Fruit fly (Drosophila melanogaster) whole organism, adult: ENCODE results near the gene mys.

ENCODE experiments used
- CG11617 ChIP-seq: fragments of 200-800 bp; sonication (Bioruptor generic); optimal IDR thresholded peaks from 2 replicates; lab custom pipeline; 2017; ENCODE audit warnings: mild to moderate bottlenecking, missing biosample characterization, missing genetic modification reagents, missing genetic modification characterization
- CG14711 ChIP-seq: fragments of 200-800 bp; sonication (Bioruptor generic); optimal IDR thresholded peaks from 2 replicates; lab custom pipeline; 2018; ENCODE audit warnings: missing biosample characterization, mild to moderate bottlenecking, missing genetic modification characterization, moderate library complexity
- CG33017 ChIP-seq: fragments of 200-800 bp; sonication (Bioruptor generic); optimal IDR thresholded peaks from 2 replicates; lab custom pipeline; 2018; ENCODE audit warnings: missing biosample characterization, mild to moderate bottlenecking, missing genetic modification characterization, moderate library complexity
- CG5204 ChIP-seq: fragments of 200-800 bp; sonication (Bioruptor generic); optimal IDR thresholded peaks from 2 replicates; lab custom pipeline; 2016; ENCODE audit warnings: missing biosample characterization, missing genetic modification characterization
- CG7045 ChIP-seq: fragments of 200-800 bp; sonication (Bioruptor generic); optimal IDR thresholded peaks from 2 replicates; lab custom pipeline; 2017; ENCODE audit warnings: missing biosample characterization, mild to moderate bottlenecking, missing genetic modification characterization
- CG7101 ChIP-seq: fragments of 200-800 bp; sonication (Bioruptor generic); optimal IDR thresholded peaks from 2 replicates; lab custom pipeline; 2018; ENCODE audit warnings: missing biosample characterization, mild to moderate bottlenecking, missing genetic modification characterization, moderate library complexity
- Clk ChIP-seq: fragments of 200-800 bp; sonication (Bioruptor generic); optimal IDR thresholded peaks from 2 replicates; lab custom pipeline; 2017; ENCODE audit warnings: missing biosample characterization, missing genetic modification characterization
- Hr96 ChIP-seq: fragments of 200-800 bp; sonication (Bioruptor generic); optimal IDR thresholded peaks from 2 replicates; lab custom pipeline; 2016; ENCODE audit warnings: missing biosample characterization, missing genetic modification characterization
- pad ChIP-seq: fragments of 200-800 bp; sonication (Bioruptor generic); optimal IDR thresholded peaks from 3 replicates; lab custom pipeline; 2017; ENCODE audit warnings: missing biosample characterization, missing genetic modification characterization, mild to moderate bottlenecking, moderate library complexity, missing genetic modification reagents

DNA sequence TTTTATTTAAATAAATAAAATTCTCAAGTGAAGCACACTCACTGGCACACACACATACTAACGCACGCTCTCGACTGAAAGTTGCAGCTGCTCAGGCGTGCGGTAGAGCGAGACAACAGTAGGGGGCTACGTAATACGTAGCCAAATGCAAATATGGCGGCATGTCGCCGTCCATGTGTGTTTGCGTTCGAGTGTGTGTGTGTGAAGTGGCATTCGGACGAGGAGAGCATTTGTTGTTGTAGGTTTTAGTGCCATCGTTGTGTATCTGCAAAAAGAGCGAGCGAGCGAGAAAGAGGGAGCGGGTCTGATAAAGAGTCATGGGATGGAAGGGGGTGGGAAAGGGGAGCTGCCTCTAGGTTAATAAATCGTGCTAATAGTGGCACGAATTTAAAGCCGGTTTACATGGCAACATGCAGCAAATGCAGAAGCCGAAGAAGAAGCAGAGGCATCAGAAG is 3.0 kb upstream of the mys start:
- TF ChIP-seq Hr96 (no peak), CG7101 (tag; lab: Kevin White, UChicago) (peak; percentile 11), CG5204 (no peak), CG33017 (tag; lab: Kevin White, UChicago) (no peak), CG7045 (GFP tag; lab: Kevin White, UChicago) (no peak), CG14711 (tag; lab: Kevin White, UChicago) (no peak), Clk (GFP tag; lab: Kevin White, UChicago) (no peak), pad (peak; percentile 65), CG11617 (GFP tag; lab: Kevin White, UChicago) (peak; percentile 9)
